Comparison of ENCODE assay signal across 5 fruit fly cellular contexts in the genomic region with DNA sequence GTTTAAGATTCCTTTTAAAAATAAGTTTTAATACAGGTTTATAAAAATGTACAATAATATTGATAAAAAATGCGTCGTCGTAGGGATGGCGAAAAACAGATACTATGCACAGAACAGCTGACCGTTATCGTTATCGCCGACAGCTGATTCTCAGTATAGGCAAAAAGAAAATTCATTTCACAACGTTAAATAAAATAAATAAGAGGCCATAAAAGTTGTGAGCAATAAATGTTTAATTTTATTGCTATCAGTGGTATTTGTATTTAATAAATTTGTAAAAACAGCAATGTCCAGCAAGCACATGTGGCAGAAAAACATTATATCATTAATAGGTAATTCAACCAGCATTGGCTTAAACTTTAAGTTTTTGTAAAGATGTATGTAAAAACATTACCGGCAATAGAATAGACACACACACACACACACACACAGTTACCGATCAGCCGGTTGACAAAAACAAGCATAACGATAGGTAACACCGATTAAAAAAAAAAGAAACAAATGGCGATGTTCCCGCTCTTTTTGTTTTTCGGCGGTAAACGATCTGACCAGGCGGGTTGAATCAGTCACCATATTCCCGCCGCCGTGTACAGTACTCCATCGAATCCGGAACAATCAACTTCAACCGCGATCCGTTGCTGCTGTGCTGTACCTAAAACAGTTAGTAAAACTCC.
TF ChIP-seq lines count a peak whose summit lies in the region.

A gene (plus strand): TSS at position 133 of the 674 bp plus-strand sequence.
A gene (minus strand): TSS at position 462 of the 674 bp plus-strand sequence.

- TF ChIP-seq CTCF in whole organism, embryonic (GFP tag; optimal IDR thresholded peaks at IDR 0.05; lab: Kevin White, UChicago) = no peak

TF ChIP-seq in whole organism, adult, 20 proteins besides CTCF, POLR2A, EP300 and RAD21:
- peak; percentile 90 for TF ChIP-seq kay (GFP tag; lab: Kevin White, UChicago; ENCODE audit: borderline replicate concordance)
- no peak for TF ChIP-seq toe (GFP tag; optimal IDR thresholded peaks at IDR 0.05; lab: Kevin White, UChicago)
- no peak for TF ChIP-seq bab1 (GFP tag; optimal IDR thresholded peaks at IDR 0.05; lab: Kevin White, UChicago)
- no peak for TF ChIP-seq Hr96 (GFP tag; optimal IDR thresholded peaks at IDR 0.05; lab: Kevin White, UChicago)
- TF ChIP-seq CG7101 (tag; optimal IDR thresholded peaks at IDR 0.05; lab: Kevin White, UChicago) = no peak
- TF ChIP-seq tj (GFP tag; optimal IDR thresholded peaks at IDR 0.05; lab: Kevin White, UChicago) = peak; percentile 35
- TF ChIP-seq Crg-1 (GFP tag; optimal IDR thresholded peaks at IDR 0.05; lab: Kevin White, UChicago) = no peak
- TF ChIP-seq CG11617 (GFP tag; optimal IDR thresholded peaks at IDR 0.05; lab: Kevin White, UChicago) = peak; percentile 60

TF ChIP-seq in whole organism, embryonic, 481 proteins besides CTCF, POLR2A, EP300 and RAD21 (continues in another document):
- no peak for TF ChIP-seq Dip2 (GFP tag; IDR thresholded peaks at IDR 0.05; lab: Robert Waterston, UW)
- TF ChIP-seq Drgx (GFP tag; IDR thresholded peaks at IDR 0.05; lab: Robert Waterston, UW) = peak; percentile 42; the same call in 1 of the 2 replicates
- TF ChIP-seq dm (GFP tag; optimal IDR thresholded peaks at IDR 0.05; lab: Kevin White, UChicago) = no peak
- TF ChIP-seq Bteb2 (GFP tag; optimal IDR thresholded peaks at IDR 0.05; lab: Kevin White, UChicago) = no peak
- no peak for TF ChIP-seq ci (GFP tag; IDR thresholded peaks at IDR 0.05; lab: Robert Waterston, UW)
- peak; percentile 70 for TF ChIP-seq CG8924 (tag; optimal IDR thresholded peaks at IDR 0.05; lab: Kevin White, UChicago)
- no peak for TF ChIP-seq dpn (GFP tag; optimal IDR thresholded peaks at IDR 0.05; lab: Kevin White, UChicago)
- no peak for TF ChIP-seq CG4360 (GFP tag; IDR thresholded peaks at IDR 0.05; lab: Robert Waterston, UW)
- TF ChIP-seq CG6175 (GFP tag; IDR thresholded peaks at IDR 0.05; lab: Robert Waterston, UW) = no peak
- TF ChIP-seq Aef1 (GFP tag; IDR thresholded peaks at IDR 0.05; lab: Robert Waterston, UW) = no peak
- TF ChIP-seq crp (GFP tag; optimal IDR thresholded peaks at IDR 0.05; lab: Kevin White, UChicago) = peak; percentile 66 to 96
- peak; percentile 49 for TF ChIP-seq E2f2 (GFP tag; IDR thresholded peaks at IDR 0.05; lab: Robert Waterston, UW)
- no peak for TF ChIP-seq Adf1 (GFP tag; IDR thresholded peaks at IDR 0.05; lab: Robert Waterston, UW)
- TF ChIP-seq cg (GFP tag; optimal IDR thresholded peaks at IDR 0.05; lab: Kevin White, UChicago) = peak; percentile 71
- TF ChIP-seq CG14965 (GFP tag; optimal IDR thresholded peaks at IDR 0.05; lab: Kevin White, UChicago; ENCODE audit: borderline replicate concordance) = no peak
- TF ChIP-seq Hmx (GFP tag; optimal IDR thresholded peaks at IDR 0.05; lab: Kevin White, UChicago) = no peak
- no peak for TF ChIP-seq Sox102F (GFP tag; optimal IDR thresholded peaks at IDR 0.05; lab: Kevin White, UChicago)
- 0 out of 2 replicates have a peak, but pooled peaks have one; percentile 17 for TF ChIP-seq sna (GFP tag; IDR thresholded peaks at IDR 0.05; lab: Robert Waterston, UW; ENCODE audit: partially characterized antibody)

TF ChIP-seq in whole organism, prepupa, 60 proteins besides CTCF, POLR2A, EP300 and RAD21:
- TF ChIP-seq Sox15 (GFP tag; optimal IDR thresholded peaks at IDR 0.05; lab: Kevin White, UChicago) (no peak), OdsH (GFP tag; optimal IDR thresholded peaks at IDR 0.05; lab: Kevin White, UChicago) (no peak), salr (GFP tag; optimal IDR thresholded peaks at IDR 0.05; lab: Kevin White, UChicago) (no peak), Met (GFP tag; optimal IDR thresholded peaks at IDR 0.05; lab: Kevin White, UChicago) (peak; percentile 23), CG6276 (GFP tag; optimal IDR thresholded peaks at IDR 0.05; lab: Kevin White, UChicago) (peak; percentile 63), svp (GFP tag; lab: Kevin White, UChicago) (peak; percentile 32), Hr38 (GFP tag; optimal IDR thresholded peaks at IDR 0.05; lab: Kevin White, UChicago) (no peak), CG6163 (GFP tag; IDR thresholded peaks at IDR 0.05; lab: Robert Waterston, UW) (peak; percentile 65; the same call in 2 of the 3 replicates), CG16779 (tag; optimal IDR thresholded peaks at IDR 0.05; lab: Kevin White, UChicago) (peak; percentile 34), CG3032 (tag; optimal IDR thresholded peaks at IDR 0.05; lab: Kevin White, UChicago) (no peak), Hr4 (GFP tag; optimal IDR thresholded peaks at IDR 0.05; lab: Kevin White, UChicago) (peak; percentile 5), CG15336 (GFP tag; IDR thresholded peaks at IDR 0.05; lab: Robert Waterston, UW) (0 out of 2 replicates have a peak, but pooled peaks have one; percentile 29), CG9139 (GFP tag; optimal IDR thresholded peaks at IDR 0.05; lab: Kevin White, UChicago) (peak; percentile 30), Smox (GFP tag; optimal IDR thresholded peaks at IDR 0.05; lab: Kevin White, UChicago) (peak; percentile 16), CG8119 (GFP tag; IDR thresholded peaks at IDR 0.05; lab: Robert Waterston, UW) (peak; percentile 48; the same call in 1 of the 3 replicates), Sox14 (GFP tag; optimal IDR thresholded peaks at IDR 0.05; lab: Kevin White, UChicago) (peak; percentile 28)

TF ChIP-seq in whole organism, pupa, 21 proteins besides CTCF, POLR2A, EP300 and RAD21:
- TF ChIP-seq Pif1A (GFP tag; optimal IDR thresholded peaks at IDR 0.05; lab: Kevin White, UChicago) (peak; percentile 40), Pif1B (GFP tag; optimal IDR thresholded peaks at IDR 0.05; lab: Kevin White, UChicago) (peak; percentile 27), CG9948 (tag; optimal IDR thresholded peaks at IDR 0.05; lab: Kevin White, UChicago) (no peak), Snoo (tag; optimal IDR thresholded peaks at IDR 0.05; lab: Kevin White, UChicago) (no peak), CG17806 (tag; optimal IDR thresholded peaks at IDR 0.05; lab: Kevin White, UChicago) (no peak), fd96Ca (GFP tag; IDR thresholded peaks at IDR 0.05; lab: Robert Waterston, UW) (peak; percentile 36; the same call in 1 of the 3 replicates), CG12605 (GFP tag; IDR thresholded peaks at IDR 0.05; lab: Robert Waterston, UW) (peak; percentile 59), EcR (GFP tag; optimal IDR thresholded peaks at IDR 0.05; lab: Kevin White, UChicago) (no peak), CG34367 (tag; optimal IDR thresholded peaks at IDR 0.05; lab: Kevin White, UChicago) (peak; percentile 23)

TF ChIP-seq in whole organism, wandering third instar larva, 38 proteins besides CTCF, POLR2A, EP300 and RAD21:
- TF ChIP-seq foxo (GFP tag; optimal IDR thresholded peaks at IDR 0.05; lab: Kevin White, UChicago) (no peak), jim (GFP tag; optimal IDR thresholded peaks at IDR 0.05; lab: Kevin White, UChicago) (peak; percentile 41)
